Worm (Caenorhabditis elegans): ENCODE data around the gene F59B10.6.

F59B10.6 gene

ce11 chrII:10555484-10556075 is 31.3 kb upstream of the F59B10.6 start (continued):
- no peak for TF ChIP-seq skn-1 (tag; optimal IDR thresholded peaks at IDR 0.05)
- TF ChIP-seq lin-39 (tag; optimal IDR thresholded peaks at IDR 0.05), result no peak
- peak; percentile 43 to 47 for TF ChIP-seq mdl-1 (tag; optimal IDR thresholded peaks at IDR 0.05)
- TF ChIP-seq daf-8 (GFP tag; IDR thresholded peaks at IDR 0.05), result no peak
- no peak for TF ChIP-seq ceh-82 (tag; optimal IDR thresholded peaks at IDR 0.05)
- TF ChIP-seq daf-12 (tag; optimal IDR thresholded peaks at IDR 0.05), result no peak
- peak; percentile 85 for TF ChIP-seq dmd-6 (GFP tag; IDR thresholded peaks at IDR 0.05)
- TF ChIP-seq nhr-76 (tag; optimal IDR thresholded peaks at IDR 0.05), result no peak
- TF ChIP-seq nhr-41 (GFP tag; IDR thresholded peaks at IDR 0.05), result peak; percentile 52; the same call in 1 of the 2 replicates
- no peak for TF ChIP-seq spr-3 (GFP tag; optimal IDR thresholded peaks at IDR 0.05)
- no peak for TF ChIP-seq unc-39 (tag; optimal IDR thresholded peaks at IDR 0.05)
- TF ChIP-seq jun-1 (tag; optimal IDR thresholded peaks at IDR 0.05), result no peak
- no peak for TF ChIP-seq lin-15B (tag; optimal IDR thresholded peaks at IDR 0.05)
- no peak for TF ChIP-seq fos-1 (tag; optimal IDR thresholded peaks at IDR 0.05)
- no peak for TF ChIP-seq Y75B8A.6 (GFP tag; IDR thresholded peaks at IDR 0.05)
- TF ChIP-seq set-16 (GFP tag; IDR thresholded peaks at IDR 0.05), result no peak
- TF ChIP-seq Y48G9A.11 (GFP tag; IDR thresholded peaks at IDR 0.05), result no peak
- TF ChIP-seq hmg-1.1 (GFP tag; IDR thresholded peaks at IDR 0.05), result peak; percentile 57; the same call in 1 of the 2 replicates
- TF ChIP-seq mes-2 (tag; optimal IDR thresholded peaks at IDR 0.05; ENCODE audit: poor library complexity, severe bottlenecking), result peak; percentile 48
- no peak for TF ChIP-seq D1046.2 (GFP tag; IDR thresholded peaks at IDR 0.05)
- no peak for TF ChIP-seq zip-2 (tag; optimal IDR thresholded peaks at IDR 0.05)
- 0 out of 2 replicates have a peak, but pooled peaks have one; percentile 45 for TF ChIP-seq ctbp-1 (GFP tag; IDR thresholded peaks at IDR 0.05)
- TF ChIP-seq hlh-11 (tag; optimal IDR thresholded peaks at IDR 0.05), result peak; percentile 85
- no peak for TF ChIP-seq zfp-2 (tag; optimal IDR thresholded peaks at IDR 0.05)
- peak; percentile 79 for TF ChIP-seq nhr-10 (tag; optimal IDR thresholded peaks at IDR 0.05)
- TF ChIP-seq duxl-1 (tag; optimal IDR thresholded peaks at IDR 0.05; ENCODE audit: poor library complexity), result peak; percentile 57
- TF ChIP-seq lir-3 (tag; optimal IDR thresholded peaks at IDR 0.05), result no peak
- peak; percentile 94 for TF ChIP-seq aha-1 (tag)
- peak; percentile 25 for TF ChIP-seq mxl-3 (GFP tag; optimal IDR thresholded peaks at IDR 0.05)
- TF ChIP-seq fkh-10 (GFP tag; optimal IDR thresholded peaks at IDR 0.05), result no peak
- TF ChIP-seq zag-1 (tag; optimal IDR thresholded peaks at IDR 0.05), result no peak
- TF ChIP-seq ceh-62 (tag; optimal IDR thresholded peaks at IDR 0.05), result no peak
- peak in 1 of 2 experiments; percentile 49 for TF ChIP-seq hif-1 (tag; optimal IDR thresholded peaks at IDR 0.05)
- no peak for TF ChIP-seq ZK337.2 (GFP tag; IDR thresholded peaks at IDR 0.05)
- TF ChIP-seq ceh-32 (tag; optimal IDR thresholded peaks at IDR 0.05; ENCODE audit: poor library complexity), result no peak
- no peak for TF ChIP-seq cey-2 (tag; optimal IDR thresholded peaks at IDR 0.05; ENCODE audit: borderline replicate concordance, insufficient read depth)
- TF ChIP-seq nhr-42 (GFP tag; IDR thresholded peaks at IDR 0.05), result no peak

ce11 chrII:10554972-10555371 is 30.7 kb upstream of the F59B10.6 start, which contains the start of gene mnk-1:
TSS of gene mnk-1 (minus strand) at chrII:10555044.
- peak; percentile 87 for TF ChIP-seq aha-1 (tag)
- no peak for TF ChIP-seq nhr-28 (tag; optimal IDR thresholded peaks at IDR 0.05)

- TF ChIP-seq nhr-102 (tag; optimal IDR thresholded peaks at IDR 0.05) (no peak), ztf-11 (tag; optimal IDR thresholded peaks at IDR 0.05) (no peak), attf-4 (tag; optimal IDR thresholded peaks at IDR 0.05) (no peak), pha-4 (GFP tag; IDR thresholded peaks at IDR 0.05) (no peak), pha-4 (tag; optimal IDR thresholded peaks at IDR 0.05) (no peak), arid-1 (GFP tag; conservative IDR thresholded peaks at IDR 0.05) (no peak), sdz-12 (GFP tag; optimal IDR thresholded peaks at IDR 0.05) (peak; percentile 70), zip-11 (GFP tag; IDR thresholded peaks at IDR 0.05) (no peak), dpl-1 (GFP tag; optimal IDR thresholded peaks at IDR 0.05) (no peak), T20F7.1 (GFP tag; optimal IDR thresholded peaks at IDR 0.05) (no peak), daf-8 (GFP tag; IDR thresholded peaks at IDR 0.05) (no peak), Y5F2A.4 (GFP tag; optimal IDR thresholded peaks at IDR 0.05) (no peak), nhr-237 (tag; optimal IDR thresholded peaks at IDR 0.05) (no peak), nhr-41 (GFP tag; IDR thresholded peaks at IDR 0.05) (peak; percentile 8; the same call in 1 of the 2 replicates), madf-5 (GFP tag; IDR thresholded peaks at IDR 0.05) (no peak; a peak in 1 of 4 replicates)
These were observed 29.7 kb upstream of the F59B10.6 start for ce11 chrII:10554046-10554399.

All from whole organism, L4 larva.